Fruit fly (Drosophila melanogaster) whole organism: ENCODE measurements around the gene Neurochondrin.

Experiments used
- CG8478 ChIP-seq: fragments of >200 bp; optimal IDR thresholded peaks from 2 replicates; lab custom pipeline; 2018; ENCODE audit warnings: inconsistent platforms
- Dll ChIP-seq: fragments of >200 bp; optimal IDR thresholded peaks from 2 replicates; lab custom pipeline; 2017
- EcR ChIP-seq, 2 experiments: fragments of >200 bp; optimal IDR thresholded peaks; 2 replicates each; lab custom pipeline; 2017; ENCODE audit warnings: missing biosample characterization in 2 of 2, missing genetic modification characterization in 2 of 2, missing genetic modification reagents in 2 of 2
- pan ChIP-seq: fragments of >200 bp; optimal IDR thresholded peaks from 2 replicates; lab custom pipeline; 2017
- psq ChIP-seq: fragments of >200 bp; optimal IDR thresholded peaks from 2 replicates; lab custom pipeline; 2017
- usp ChIP-seq: fragments of >200 bp; optimal IDR thresholded peaks from 2 replicates; lab custom pipeline; 2017; ENCODE audit warnings: missing biosample characterization, missing genetic modification characterization, mixed read lengths

Gene Neurochondrin

DNA sequence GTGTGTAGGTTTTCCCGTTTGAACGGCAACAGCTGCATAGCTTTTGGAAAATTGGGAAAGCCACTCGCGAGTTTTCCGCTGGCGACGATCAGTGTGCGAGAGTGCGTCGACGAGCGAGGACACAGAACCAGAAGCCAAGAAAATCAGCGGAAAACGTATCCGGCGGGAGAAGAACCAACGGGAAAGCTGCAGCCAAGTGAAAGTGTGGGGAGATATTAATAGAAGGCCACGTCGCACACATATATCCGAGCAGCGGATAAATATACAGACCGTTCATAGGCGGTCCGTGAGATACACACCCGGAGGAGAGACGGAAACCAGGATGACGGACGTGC lies at the start of gene Neurochondrin:
Gene Neurochondrin (plus strand): TSS at position 87 of the 335 bp plus-strand sequence.
- TF ChIP-seq EcR (GFP tag; optimal IDR thresholded peaks at IDR 0.05; lab: Kevin White, UChicago) (no peak), CG8478 (lab: Kevin White, UChicago) (no peak), usp (no peak), psq (lab: Kevin White, UChicago) (no peak), Dll (no peak), pan (lab: Kevin White, UChicago) (no peak)

DNA sequence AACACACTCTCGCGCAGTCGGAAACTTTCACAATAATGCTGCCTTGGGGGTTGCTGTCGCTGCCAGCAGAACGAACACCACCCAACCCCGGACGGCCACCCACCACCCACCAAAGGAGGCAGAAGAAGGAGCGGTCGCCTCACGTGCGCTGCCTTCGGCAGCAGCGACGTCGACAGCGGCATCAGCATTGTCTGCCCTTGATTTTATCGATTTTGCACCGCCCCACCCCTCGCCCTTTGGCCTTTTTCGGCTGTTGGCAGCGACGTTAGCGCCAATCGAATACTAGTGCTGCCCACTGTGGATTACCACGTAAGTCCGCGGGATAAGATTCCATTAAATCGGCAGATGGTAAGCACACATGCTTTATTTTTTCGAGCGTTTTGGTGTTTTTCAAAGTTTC lies 49.1 kb upstream of the Neurochondrin start:
- TF ChIP-seq psq (lab: Kevin White, UChicago), result no peak
- TF ChIP-seq CG8478 (lab: Kevin White, UChicago), result no peak
- TF ChIP-seq Dll, result no peak

dm6 chr3R:6419942-6420341 lies 48.3 kb upstream of the Neurochondrin start:
- TF ChIP-seq EcR (GFP tag; optimal IDR thresholded peaks at IDR 0.05; lab: Kevin White, UChicago) (no peak), pan (lab: Kevin White, UChicago) (no peak), CG8478 (lab: Kevin White, UChicago) (no peak), Dll (no peak), psq (lab: Kevin White, UChicago) (no peak), usp (no peak)

- TF ChIP-seq usp (no peak), EcR (GFP tag; optimal IDR thresholded peaks at IDR 0.05; lab: Kevin White, UChicago) (no peak), pan (lab: Kevin White, UChicago) (no peak), CG8478 (lab: Kevin White, UChicago) (no peak), Dll (no peak), psq (lab: Kevin White, UChicago) (no peak)
Measured at dm6 chr3R:6421263-6421662, 47.0 kb upstream of the Neurochondrin start.

dm6 chr3R:6421712-6422141 lies 46.5 kb upstream of the Neurochondrin start:
- TF ChIP-seq CG8478 (lab: Kevin White, UChicago) (no peak), EcR (GFP tag; optimal IDR thresholded peaks at IDR 0.05; lab: Kevin White, UChicago) (peak; percentile 70 to 92)

DNA sequence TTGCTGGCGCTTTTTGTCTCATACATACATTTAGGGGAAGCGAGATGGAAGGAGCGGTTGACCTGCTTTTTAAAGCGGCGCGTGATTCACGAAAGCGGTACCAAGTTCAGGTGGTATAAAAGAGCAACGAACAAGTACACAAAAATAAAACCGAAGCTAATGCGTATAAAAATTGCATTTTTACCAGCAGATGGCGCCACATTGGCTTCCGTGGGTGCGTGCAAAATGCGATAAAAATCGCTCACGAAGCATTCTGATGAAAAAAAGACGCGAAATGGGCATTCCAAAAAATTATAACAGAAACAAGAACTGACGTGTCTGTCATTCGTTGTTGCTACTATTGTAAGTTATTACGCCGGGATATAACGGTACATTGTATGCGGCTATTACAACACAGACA lies 45.1 kb upstream of the Neurochondrin start:
- TF ChIP-seq pan (lab: Kevin White, UChicago) (no peak), usp (no peak), EcR (GFP tag; optimal IDR thresholded peaks at IDR 0.05; lab: Kevin White, UChicago) (no peak), Dll (no peak), psq (lab: Kevin White, UChicago) (no peak), CG8478 (lab: Kevin White, UChicago) (no peak)

- TF ChIP-seq CG8478 (lab: Kevin White, UChicago) (no peak), pan (lab: Kevin White, UChicago) (no peak), EcR (GFP tag; optimal IDR thresholded peaks at IDR 0.05; lab: Kevin White, UChicago) (peak; percentile 36 to 95), psq (lab: Kevin White, UChicago) (no peak)
Measured at dm6 chr3R:6423984-6424602, 44.1 kb upstream of the Neurochondrin start.

DNA sequence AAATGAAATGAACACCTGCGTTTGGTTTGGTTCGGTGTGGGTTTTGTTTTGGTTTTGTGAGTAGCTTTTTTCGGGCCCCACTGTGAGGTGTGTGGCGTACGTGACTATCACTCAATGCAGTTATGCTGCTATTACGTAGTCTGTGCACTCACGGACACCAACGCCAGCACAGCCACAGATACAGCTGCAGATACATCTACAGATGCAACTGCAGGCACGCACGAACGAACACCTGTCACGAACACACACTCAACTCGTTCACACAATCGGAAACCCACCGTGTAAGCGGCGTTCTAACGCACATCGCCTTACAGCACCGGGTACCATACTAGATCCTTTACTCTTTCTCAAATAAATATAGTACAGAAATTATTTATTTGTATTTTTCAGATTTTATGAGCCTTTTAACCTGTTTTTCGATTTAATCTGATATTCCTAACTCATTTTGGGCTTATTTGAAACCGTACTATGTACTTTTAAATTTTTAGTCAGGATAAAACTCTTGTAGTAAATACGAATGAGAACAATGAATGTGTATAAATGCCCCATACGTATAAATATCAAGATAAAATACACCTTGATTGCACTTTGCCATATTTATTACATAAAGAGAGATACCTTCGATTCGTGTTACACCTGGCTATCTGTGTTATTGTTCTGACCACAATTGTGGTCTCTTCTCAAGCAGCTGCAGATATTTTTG lies 42.6 kb upstream of the Neurochondrin start:
- TF ChIP-seq CG8478 (lab: Kevin White, UChicago) (no peak), psq (lab: Kevin White, UChicago) (no peak), Dll (no peak), EcR (GFP tag; optimal IDR thresholded peaks at IDR 0.05; lab: Kevin White, UChicago) (no peak)

dm6 chr3R:6426173-6426899 lies 41.9 kb upstream of the Neurochondrin start:
- TF ChIP-seq Dll (no peak), usp (no peak), pan (lab: Kevin White, UChicago) (no peak), CG8478 (lab: Kevin White, UChicago) (no peak), EcR (GFP tag; optimal IDR thresholded peaks at IDR 0.05; lab: Kevin White, UChicago) (no peak), psq (lab: Kevin White, UChicago) (no peak)

DNA sequence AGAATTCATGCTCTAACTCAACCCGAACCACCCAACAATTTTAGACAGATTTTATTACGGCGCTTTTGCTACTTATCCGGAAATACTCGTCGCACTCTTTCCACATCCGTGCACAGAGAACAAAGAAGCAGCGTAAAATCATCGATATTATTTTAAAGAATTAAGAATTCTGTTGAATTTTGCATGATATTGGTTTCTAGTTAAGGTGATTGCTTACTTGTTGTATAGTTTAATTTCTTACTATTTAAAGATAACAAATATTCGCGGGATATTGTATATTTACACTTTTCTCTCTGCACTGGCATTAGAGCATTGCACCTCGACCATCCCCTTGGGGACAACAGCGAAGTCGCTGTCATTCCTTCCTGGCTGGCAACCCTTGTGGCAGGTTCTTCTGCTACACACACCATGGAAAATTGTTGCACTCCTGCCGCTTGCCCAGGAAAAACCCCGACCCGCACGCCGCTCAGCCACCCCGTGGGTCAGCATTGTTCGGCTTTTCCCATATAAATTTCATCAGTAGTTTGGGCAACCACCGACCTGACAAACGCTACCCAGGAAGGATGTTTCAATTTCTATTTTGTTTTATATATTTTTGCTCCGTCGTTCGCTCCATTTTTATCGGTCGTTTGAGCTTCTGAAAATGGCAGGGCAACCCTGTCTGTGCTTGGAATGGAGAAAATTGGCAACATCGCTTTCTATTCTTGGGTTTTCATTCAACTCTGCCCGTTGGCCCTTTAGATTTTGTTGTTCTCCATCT lies 40.4 kb upstream of the Neurochondrin start:
- no peak for TF ChIP-seq EcR (GFP tag; optimal IDR thresholded peaks at IDR 0.05; lab: Kevin White, UChicago)

DNA sequence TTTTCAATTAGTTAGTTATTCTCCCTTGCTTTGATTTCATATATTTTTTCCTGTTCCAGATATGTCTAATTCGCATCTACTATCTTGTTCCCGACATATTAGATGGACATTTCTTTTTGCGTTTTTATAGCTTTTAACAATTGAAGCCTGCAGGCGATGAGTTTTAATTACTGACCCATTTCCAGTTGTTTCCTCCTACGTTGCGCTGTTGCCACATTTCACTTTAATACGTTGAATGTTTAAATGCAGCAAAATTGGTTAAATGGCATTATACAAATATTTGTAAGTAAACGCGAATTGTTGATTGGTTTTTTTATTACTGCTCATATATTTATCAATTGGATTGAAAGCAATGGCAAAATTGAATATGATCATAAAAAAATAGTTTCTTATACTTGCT lies 39.3 kb upstream of the Neurochondrin start:
- no peak for TF ChIP-seq psq (lab: Kevin White, UChicago)
- TF ChIP-seq usp, result no peak
- TF ChIP-seq pan (lab: Kevin White, UChicago), result no peak
- TF ChIP-seq EcR (GFP tag; optimal IDR thresholded peaks at IDR 0.05; lab: Kevin White, UChicago), result no peak
- TF ChIP-seq Dll, result no peak
- TF ChIP-seq CG8478 (lab: Kevin White, UChicago), result no peak

DNA sequence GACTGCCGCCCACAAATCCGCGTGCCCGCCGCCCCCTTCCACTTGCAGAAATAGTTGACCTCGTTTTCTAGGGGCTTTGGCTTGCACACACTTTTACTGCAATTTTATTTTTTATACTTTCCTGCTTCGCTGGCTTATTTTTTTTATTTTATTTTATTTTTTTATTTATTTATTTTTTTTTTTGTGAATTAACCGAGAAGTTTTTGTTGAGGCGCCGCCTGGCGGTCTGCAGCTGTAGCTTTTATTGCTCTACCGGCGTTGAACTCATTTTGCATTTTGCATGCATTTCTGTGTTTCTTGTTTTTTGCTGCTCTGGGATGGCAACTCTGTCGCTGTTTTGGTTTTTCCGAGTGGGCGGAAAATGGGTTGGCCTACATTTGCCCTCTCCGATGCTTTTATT lies 38.5 kb upstream of the Neurochondrin start:
- TF ChIP-seq usp (no peak), psq (lab: Kevin White, UChicago) (no peak), pan (lab: Kevin White, UChicago) (no peak), CG8478 (lab: Kevin White, UChicago) (no peak), Dll (no peak), EcR (GFP tag; optimal IDR thresholded peaks at IDR 0.05; lab: Kevin White, UChicago) (no peak)
